Fruit fly (Drosophila melanogaster) whole organism: Measurements from ENCODE around the gene CG7080.

Source experiments
- CG8478 ChIP-seq: fragments of >200 bp; optimal IDR thresholded peaks from 2 replicates; lab custom pipeline; 2018; ENCODE audit warnings: inconsistent platforms
- pan ChIP-seq: fragments of >200 bp; optimal IDR thresholded peaks from 2 replicates; lab custom pipeline; 2017
- psq ChIP-seq: fragments of >200 bp; optimal IDR thresholded peaks from 2 replicates; lab custom pipeline; 2017
- usp ChIP-seq: fragments of >200 bp; optimal IDR thresholded peaks from 2 replicates; lab custom pipeline; 2017; ENCODE audit warnings: missing biosample characterization, missing genetic modification characterization, mixed read lengths

dm6 chr3R:22368077-22368776 is 39.1 kb downstream of the CG7080 start:
- TF ChIP-seq CG8478 (no peak), usp (GFP tag; lab: Kevin White, UChicago) (no peak), psq (lab: Kevin White, UChicago) (no peak), pan (lab: Kevin White, UChicago) (no peak)
